Fruit fly (Drosophila melanogaster) whole organism, embryonic: Measurements from ENCODE around the gene CG3544.

Source experiments
- Aef1 ChIP-seq: fragments of 200-800 bp; sonication (Bioruptor generic); IDR thresholded peaks from 3 replicates; pipeline ENCODE4 v1.3.6; 2022; ENCODE audit warnings: missing biosample characterization, missing genetic modification characterization
- Atf3 ChIP-seq: fragments of 200-800 bp; sonication (Bioruptor generic); optimal IDR thresholded peaks from 3 replicates; lab custom pipeline; 2016; ENCODE audit warnings: missing biosample characterization, missing genetic modification characterization
- Awh ChIP-seq: fragments of 200-800 bp; sonication (Bioruptor generic); IDR thresholded peaks from 2 replicates; pipeline ENCODE4, ENCODE4 v1.3.6; 2022; ENCODE audit warnings: missing biosample characterization, missing genetic modification characterization
- Bteb2 ChIP-seq: fragments of 200-800 bp; sonication (Bioruptor generic); optimal IDR thresholded peaks from 2 replicates; lab custom pipeline; 2016; ENCODE audit warnings: missing biosample characterization, missing genetic modification characterization
- CG10267 ChIP-seq: fragments of 200-800 bp; sonication (Bioruptor generic); optimal IDR thresholded peaks from 2 replicates; lab custom pipeline; 2018; ENCODE audit warnings: missing biosample characterization, mild to moderate bottlenecking, missing genetic modification characterization, moderate library complexity
- CG11085 ChIP-seq: fragments of 200-800 bp; sonication (Bioruptor generic); IDR thresholded peaks from 2 replicates; pipeline ENCODE4 v1.3.6; 2022; ENCODE audit warnings: missing biosample characterization, missing genetic modification characterization
- CG12744 ChIP-seq: fragments of 200-800 bp; sonication (Bioruptor generic); optimal IDR thresholded peaks from 2 replicates; lab custom pipeline; 2016; ENCODE audit warnings: missing biosample characterization, missing genetic modification characterization
- CG1603 ChIP-seq: fragments of 200-800 bp; sonication (Bioruptor generic); optimal IDR thresholded peaks from 2 replicates; lab custom pipeline; 2019; ENCODE audit warnings: missing biosample characterization, mild to moderate bottlenecking, missing genetic modification characterization, moderate library complexity
- CG1647 ChIP-seq: fragments of 200-800 bp; sonication (Bioruptor generic); optimal IDR thresholded peaks from 3 replicates; lab custom pipeline; 2016; ENCODE audit warnings: missing biosample characterization, missing genetic modification characterization
- CG17359 ChIP-seq: fragments of 200-800 bp; sonication (Bioruptor generic); optimal IDR thresholded peaks from 3 replicates; lab custom pipeline; 2018; ENCODE audit warnings: missing biosample characterization, mild to moderate bottlenecking, missing genetic modification characterization, moderate library complexity
- CG1792 ChIP-seq: fragments of 200-800 bp; sonication (Bioruptor generic); optimal IDR thresholded peaks from 2 replicates; lab custom pipeline; 2016; ENCODE audit warnings: missing biosample characterization, missing genetic modification characterization
- CG18262 ChIP-seq: fragments of 200-800 bp; optimal IDR thresholded peaks from 3 replicates; lab custom pipeline; 2019; ENCODE audit warnings: missing biosample characterization, mild to moderate bottlenecking, missing genetic modification characterization, moderate library complexity
- CG18599 ChIP-seq: fragments of 200-800 bp; sonication (Bioruptor generic); optimal IDR thresholded peaks from 3 replicates; lab custom pipeline; 2017; ENCODE audit warnings: missing biosample characterization, missing genetic modification characterization, mild to moderate bottlenecking, moderate library complexity, missing genetic modification reagents
- CG34422 ChIP-seq: fragments of 200-800 bp; sonication (Bioruptor generic); IDR thresholded peaks from 3 replicates; pipeline ENCODE4 v1.3.6; 2022; ENCODE audit warnings: missing biosample characterization, missing genetic modification characterization
- CG42726 ChIP-seq: fragments of 200-800 bp; sonication (Bioruptor generic); IDR thresholded peaks from 2 replicates; pipeline ENCODE4 v1.3.6; 2022; ENCODE audit warnings: missing biosample characterization, missing genetic modification characterization; ENCODE audit not compliant: partially characterized antibody
- CG6854 ChIP-seq: fragments of 200-800 bp; sonication (Bioruptor generic); optimal IDR thresholded peaks from 3 replicates; lab custom pipeline; 2017; ENCODE audit warnings: missing biosample characterization, mild to moderate bottlenecking, missing genetic modification characterization
- CG9437 ChIP-seq: fragments of 200-800 bp; sonication (Bioruptor generic); optimal IDR thresholded peaks from 2 replicates; lab custom pipeline; 2018; ENCODE audit warnings: missing biosample characterization, mild to moderate bottlenecking, missing genetic modification characterization
- CG9932 ChIP-seq: fragments of 200-800 bp; sonication (Bioruptor generic); IDR thresholded peaks from 2 replicates; pipeline ENCODE4 v1.3.6; 2022; ENCODE audit warnings: missing biosample characterization, missing genetic modification characterization
- CTCF ChIP-seq: fragments of 200-800 bp; sonication (Bioruptor generic); optimal IDR thresholded peaks from 2 replicates; lab custom pipeline; 2017; ENCODE audit warnings: missing biosample characterization, mild to moderate bottlenecking, missing genetic modification characterization, moderate library complexity
- Dek ChIP-seq: fragments of 200-800 bp; sonication (Bioruptor generic); optimal IDR thresholded peaks from 3 replicates; lab custom pipeline; 2019; ENCODE audit warnings: missing biosample characterization, mild to moderate bottlenecking, missing genetic modification characterization, moderate library complexity
- Doc3 ChIP-seq: fragments of 200-800 bp; sonication (Bioruptor generic); IDR thresholded peaks from 3 replicates; pipeline ENCODE4 v1.3.6; 2022; ENCODE audit warnings: missing biosample characterization, missing genetic modification characterization; ENCODE audit not compliant: partially characterized antibody
- E2f2 ChIP-seq: fragments of 200-800 bp; sonication (Bioruptor generic); IDR thresholded peaks from 2 replicates; pipeline ENCODE4 v1.3.6; 2022; ENCODE audit warnings: missing biosample characterization, missing genetic modification characterization
- Eip74EF ChIP-seq, 2 experiments: fragments of 200-800 bp in 1 of 2; fragments of >200 bp in 1 of 2; sonication (Bioruptor generic) in 1 of 2; optimal IDR thresholded peaks; 2 replicates each; lab custom pipeline; 2017 to 2019; ENCODE audit warnings: missing biosample characterization in 2 of 2, missing genetic modification characterization in 2 of 2, mild to moderate bottlenecking in 1 of 2, moderate library complexity in 1 of 2
- Ets97D ChIP-seq: fragments of 200-800 bp; sonication (Bioruptor generic); optimal IDR thresholded peaks from 3 replicates; lab custom pipeline; 2016; ENCODE audit warnings: missing biosample characterization, missing genetic modification characterization
- Fer3 ChIP-seq: fragments of 200-800 bp; sonication (Bioruptor generic); optimal IDR thresholded peaks from 2 replicates; lab custom pipeline; 2018; ENCODE audit warnings: missing biosample characterization, mild to moderate bottlenecking, missing genetic modification characterization, moderate library complexity
- Gug ChIP-seq: fragments of 200-800 bp; sonication (Bioruptor generic); IDR thresholded peaks from 4 replicates; pipeline ENCODE4 v1.3.6; 2022; ENCODE audit warnings: missing biosample characterization, missing genetic modification characterization
- Hey ChIP-seq: fragments of 200-800 bp; sonication (Bioruptor generic); optimal IDR thresholded peaks from 3 replicates; lab custom pipeline; 2018; ENCODE audit warnings: missing biosample characterization, mild to moderate bottlenecking, missing genetic modification characterization
- HmgZ ChIP-seq: fragments of 200-800 bp; sonication (Bioruptor generic); optimal IDR thresholded peaks from 2 replicates; lab custom pipeline; 2018; ENCODE audit warnings: missing biosample characterization, mild to moderate bottlenecking, missing genetic modification characterization
- Hmr ChIP-seq: fragments of 200-800 bp; sonication (Bioruptor generic); optimal IDR thresholded peaks from 3 replicates; lab custom pipeline; 2017; ENCODE audit warnings: mild to moderate bottlenecking, missing biosample characterization, missing genetic modification reagents, missing genetic modification characterization
- Hr3 ChIP-seq: fragments of 200-800 bp; sonication (Bioruptor generic); optimal IDR thresholded peaks from 3 replicates; lab custom pipeline; 2016; ENCODE audit warnings: missing biosample characterization, missing genetic modification characterization
- Hr51 ChIP-seq, 2 experiments: fragments of 200-800 bp; sonication (Bioruptor generic); optimal IDR thresholded peaks; 2 replicates in 1 of 2; 3 replicates in 1 of 2; lab custom pipeline; 2016 to 2018; ENCODE audit warnings: missing biosample characterization in 2 of 2, missing genetic modification characterization in 2 of 2, mild to moderate bottlenecking in 1 of 2, moderate library complexity in 1 of 2
- Nf-YA ChIP-seq: fragments of 200-800 bp; sonication (Bioruptor generic); IDR thresholded peaks from 2 replicates; pipeline ENCODE4 v1.3.6; 2022; ENCODE audit warnings: missing biosample characterization, missing genetic modification characterization
- Sin3A ChIP-seq: fragments of >200 bp; optimal IDR thresholded peaks from 2 replicates; lab custom pipeline; 2018
- Sox102F ChIP-seq: fragments of 200-800 bp; sonication (Bioruptor generic); optimal IDR thresholded peaks from 2 replicates; lab custom pipeline; 2018; ENCODE audit warnings: missing biosample characterization, mild to moderate bottlenecking, missing genetic modification characterization, moderate library complexity
- Stat92E ChIP-seq, 3 experiments: fragments of >200 bp in 2 of 3; fragments of 200-800 bp in 1 of 3; sonication (Bioruptor generic) in 1 of 3; optimal IDR thresholded peaks; 2 replicates each; lab custom pipeline; 2017 to 2019; ENCODE audit warnings: missing biosample characterization in 3 of 3, missing genetic modification characterization in 3 of 3, mild to moderate bottlenecking in 1 of 3, moderate library complexity in 1 of 3
- bsh ChIP-seq, 2 experiments: fragments of 200-800 bp; sonication (Bioruptor generic); optimal IDR thresholded peaks; 2 replicates each; lab custom pipeline; 2017 to 2018; ENCODE audit warnings: mild to moderate bottlenecking in 2 of 2, missing biosample characterization in 2 of 2, missing genetic modification characterization in 2 of 2, moderate library complexity in 1 of 2
- chm ChIP-seq: fragments of 200-800 bp; sonication (Bioruptor generic); IDR thresholded peaks from 2 replicates; pipeline ENCODE4 v1.3.6; 2022; ENCODE audit warnings: missing biosample characterization, missing genetic modification characterization
- chn ChIP-seq: fragments of 200-800 bp; sonication (Bioruptor generic); optimal IDR thresholded peaks from 2 replicates; lab custom pipeline; 2016; ENCODE audit warnings: missing biosample characterization, missing genetic modification characterization
- emc ChIP-seq: fragments of 200-800 bp; sonication (Bioruptor generic); optimal IDR thresholded peaks from 2 replicates; lab custom pipeline; 2016; ENCODE audit warnings: missing biosample characterization, missing genetic modification characterization
- ftz-f1 ChIP-seq: fragments of 200-800 bp; sonication (Bioruptor generic); optimal IDR thresholded peaks from 2 replicates; lab custom pipeline; 2016; ENCODE audit warnings: missing biosample characterization, missing genetic modification characterization
- hth ChIP-seq: fragments of >200 bp; optimal IDR thresholded peaks from 2 replicates; lab custom pipeline; 2017; ENCODE audit warnings: inconsistent platforms
- inv ChIP-seq: fragments of 200-800 bp; sonication (Bioruptor generic); IDR thresholded peaks from 2 replicates; pipeline ENCODE4 v1.3.6; 2022; ENCODE audit warnings: missing biosample characterization, missing genetic modification characterization; ENCODE audit not compliant: partially characterized antibody
- mam ChIP-seq: fragments of 200-800 bp; sonication (Bioruptor generic); optimal IDR thresholded peaks from 3 replicates; lab custom pipeline; 2016; ENCODE audit warnings: missing biosample characterization, missing genetic modification characterization
- nerfin-1 ChIP-seq: fragments of 200-800 bp; sonication (Bioruptor generic); optimal IDR thresholded peaks from 3 replicates; lab custom pipeline; 2019; ENCODE audit warnings: missing biosample characterization, mild to moderate bottlenecking, missing genetic modification characterization, moderate library complexity
- pfk ChIP-seq: fragments of 200-800 bp; sonication (Bioruptor generic); optimal IDR thresholded peaks from 2 replicates; lab custom pipeline; 2018; ENCODE audit warnings: missing biosample characterization, mild to moderate bottlenecking, missing genetic modification characterization, moderate library complexity
- repo ChIP-seq: fragments of 200-800 bp; sonication (Bioruptor generic); optimal IDR thresholded peaks from 2 replicates; lab custom pipeline; 2016; ENCODE audit warnings: missing biosample characterization, missing genetic modification characterization
- sens ChIP-seq: fragments of 200-800 bp; sonication (Bioruptor generic); peaks from one replicate; lab custom pipeline; 2016; ENCODE audit warnings: missing biosample characterization, missing genetic modification characterization
- sens-2 ChIP-seq: fragments of 200-800 bp; sonication (Bioruptor generic); IDR thresholded peaks from 2 replicates; pipeline ENCODE4 v1.3.6; 2022; ENCODE audit warnings: missing biosample characterization, missing genetic modification characterization
- sim ChIP-seq: fragments of 200-800 bp; sonication (Bioruptor generic); IDR thresholded peaks from 2 replicates; pipeline ENCODE4 v1.3.6; 2022; ENCODE audit warnings: missing biosample characterization, missing genetic modification characterization
- wek ChIP-seq: fragments of 200-800 bp; sonication (Bioruptor generic); optimal IDR thresholded peaks from 3 replicates; lab custom pipeline; 2018; ENCODE audit warnings: missing biosample characterization, mild to moderate bottlenecking, missing genetic modification characterization, moderate library complexity

Gene CG3544

dm6 chr2L:825768-826263, 41.7 kb downstream of the CG3544 start, which contains the start of the genes CG3862 and dock (continued):
- TF ChIP-seq Stat92E (GFP tag; optimal IDR thresholded peaks at IDR 0.05; lab: Kevin White, UChicago) (peak in 1 of 3 experiments; percentile 68), CG12744 (no peak), inv (GFP tag; lab: Robert Waterston, UW) (peak; percentile 88), CG18599 (GFP tag; lab: Kevin White, UChicago) (peak; percentile 45), Bteb2 (GFP tag; lab: Kevin White, UChicago) (peak; percentile 3), Hr51 (GFP tag; optimal IDR thresholded peaks at IDR 0.05; lab: Kevin White, UChicago) (peak; percentile 8 to 27), Sin3A (lab: Kevin White, UChicago) (peak; percentile 77), Dek (tag; lab: Kevin White, UChicago) (peak; percentile 36), CG9437 (GFP tag; lab: Kevin White, UChicago) (peak; percentile 12), Ets97D (GFP tag; lab: Kevin White, UChicago) (peak; percentile 85), Nf-YA (GFP tag; lab: Robert Waterston, UW) (0 out of 2 replicates have a peak, but pooled peaks have one; percentile 8), sens-2 (no peak), CG42726 (GFP tag; lab: Robert Waterston, UW) (peak; percentile 95), E2f2 (GFP tag; lab: Robert Waterston, UW) (peak; percentile 77), chm (GFP tag; lab: Robert Waterston, UW) (peak; percentile 64), CG9932 (peak; percentile 86), pfk (peak; percentile 12), Hr3 (peak; percentile 11), Eip74EF (GFP tag; optimal IDR thresholded peaks at IDR 0.05; lab: Kevin White, UChicago) (peak in 1 of 2 experiments; percentile 66), sim (no peak), CTCF (peak; percentile 66), HmgZ (peak; percentile 92), chn (peak; percentile 62), Doc3 (GFP tag; lab: Robert Waterston, UW) (peak; percentile 84), CG6854 (GFP tag; lab: Kevin White, UChicago) (no peak), Aef1 (GFP tag; lab: Robert Waterston, UW) (peak; percentile 33; the same call in 2 of the 3 replicates), Sox102F (no peak), sens (GFP tag; lab: Kevin White, UChicago) (peak; percentile 91), Gug (peak; percentile 11; the same call in 1 of the 4 replicates), mam (GFP tag; lab: Kevin White, UChicago) (peak; percentile 56), CG1647 (GFP tag; lab: Kevin White, UChicago) (no peak), hth (no peak), Hmr (GFP tag; lab: Kevin White, UChicago) (peak; percentile 71), Fer3 (tag; lab: Kevin White, UChicago) (peak; percentile 18), emc (GFP tag; lab: Kevin White, UChicago) (peak; percentile 33), repo (GFP tag; lab: Kevin White, UChicago) (peak; percentile 75), CG11085 (GFP tag; lab: Robert Waterston, UW) (peak; percentile 40; the same call in 1 of the 2 replicates), CG10267 (tag; lab: Kevin White, UChicago) (peak; percentile 91), Awh (GFP tag; lab: Robert Waterston, UW) (no peak), nerfin-1 (tag; lab: Kevin White, UChicago) (peak; percentile 6), Hey (tag; lab: Kevin White, UChicago) (no peak), CG1792 (peak; percentile 26), CG34422 (GFP tag; lab: Robert Waterston, UW) (peak; percentile 79), CG17359 (tag; lab: Kevin White, UChicago) (peak; percentile 45), ftz-f1 (peak; percentile 74), CG1603 (tag; lab: Kevin White, UChicago) (peak; percentile 78), wek (GFP tag; lab: Kevin White, UChicago) (peak; percentile 1), bsh (GFP tag; optimal IDR thresholded peaks at IDR 0.05; lab: Kevin White, UChicago) (peak; percentile 7 to 46), CG18262 (peak; percentile 12), Atf3 (GFP tag; lab: Kevin White, UChicago) (no peak)
